Fruit fly (Drosophila melanogaster): ENCODE measurements around the gene CG44329.

Gene CG44329

DNA sequence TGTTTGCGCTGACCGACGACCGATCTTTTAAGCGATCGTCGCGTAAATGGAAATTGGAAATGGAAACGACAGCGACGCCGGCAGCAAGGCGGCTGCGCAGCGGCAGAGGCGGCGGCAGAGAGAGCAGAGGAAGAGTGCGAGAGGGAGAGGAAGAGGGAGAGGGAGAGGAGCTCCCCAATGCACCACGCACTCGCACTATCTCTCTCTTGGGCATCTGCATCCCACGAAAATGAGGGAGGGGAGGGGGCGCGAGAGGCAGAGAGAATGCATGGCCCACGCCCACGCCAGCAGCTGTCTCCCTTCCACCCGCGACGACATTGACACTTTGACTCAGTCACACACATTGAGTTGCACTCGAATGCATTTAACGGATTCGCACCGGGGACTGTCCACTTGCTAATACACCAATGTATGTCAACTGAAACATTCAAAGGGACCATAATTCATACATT lies 42.0 kb downstream of the CG44329 start, which contains the start of gene CG3097:
CG3097 (minus strand) TSS at position 51 of the 452 bp plus-strand sequence.
- no peak for TF ChIP-seq lola (GFP tag; optimal IDR thresholded peaks at IDR 0.05)

- peak; percentile 15 for TF ChIP-seq Vsx2 (GFP tag; optimal IDR thresholded peaks at IDR 0.05; ENCODE audit: partially characterized antibody)
- TF ChIP-seq CG9705 (GFP tag; optimal IDR thresholded peaks at IDR 0.05): no peak
- peak; percentile 12 for TF ChIP-seq psq (GFP tag; optimal IDR thresholded peaks at IDR 0.05)
- TF ChIP-seq Sp1 (GFP tag; optimal IDR thresholded peaks at IDR 0.05): peak; percentile 16
- no peak for TF ChIP-seq jim (GFP tag; optimal IDR thresholded peaks at IDR 0.05)
- no peak for TF ChIP-seq Hr83 (GFP tag; optimal IDR thresholded peaks at IDR 0.05; ENCODE audit: poor library complexity, severe bottlenecking)
These were observed 44.0 kb downstream of the CG44329 start for dm6 chrX:5768602-5769251.

- peak; percentile 63 for TF ChIP-seq N (GFP tag; optimal IDR thresholded peaks at IDR 0.05)
- no peak for TF ChIP-seq dmrt93B (GFP tag; optimal IDR thresholded peaks at IDR 0.05)
- peak; percentile 82 for TF ChIP-seq Myc (optimal IDR thresholded peaks at IDR 0.05)
- TF ChIP-seq dsf (GFP tag; optimal IDR thresholded peaks at IDR 0.05; ENCODE audit: borderline replicate concordance): no peak
- TF ChIP-seq tai (GFP tag; optimal IDR thresholded peaks at IDR 0.05): no peak
- no peak for TF ChIP-seq Dfd (GFP tag; optimal IDR thresholded peaks at IDR 0.05)
These were observed 46.0 kb downstream of the CG44329 start for dm6 chrX:5766732-5767131.

DNA sequence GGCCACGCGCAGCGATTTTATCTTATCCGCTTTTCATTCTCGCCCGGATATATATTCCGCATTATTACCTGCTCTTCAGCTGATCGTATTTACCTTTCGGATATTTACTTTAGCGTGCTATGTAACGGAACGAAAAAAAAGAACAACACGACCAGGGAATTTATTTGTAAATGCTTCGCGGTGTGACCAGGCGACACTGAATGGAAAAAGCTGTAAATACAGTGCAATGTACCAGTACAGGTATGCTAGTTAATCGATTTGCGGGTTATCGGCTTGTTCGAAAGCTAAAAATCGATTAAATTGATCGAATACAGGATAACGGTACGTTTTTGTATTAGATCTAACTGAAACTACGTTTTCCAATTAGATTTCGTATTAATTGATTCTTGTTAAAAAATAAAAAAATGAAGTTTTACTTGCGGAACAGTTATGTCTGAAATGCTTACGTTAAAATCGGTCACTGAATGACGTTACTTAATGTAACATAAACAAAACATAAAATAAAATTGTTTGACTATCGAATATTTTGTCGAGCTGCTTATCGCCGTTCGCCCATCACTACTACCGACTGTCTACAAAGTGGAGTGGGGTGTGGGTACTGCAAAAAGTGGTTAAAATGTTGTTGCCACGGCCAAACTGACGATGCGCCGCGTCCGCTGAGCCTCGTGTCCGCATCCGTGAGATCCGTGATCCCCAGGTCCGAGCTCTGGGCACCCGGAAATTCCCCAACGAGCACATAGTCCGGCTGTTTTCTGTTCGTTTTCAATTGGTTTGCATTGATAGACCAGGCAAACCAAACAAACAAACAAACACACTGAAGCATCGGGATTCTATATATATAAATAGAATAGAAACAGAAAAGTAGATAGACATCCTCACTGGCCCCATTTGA lies 48.5 kb downstream of the CG44329 start, which contains the start of the genes MAPk-Ak2 and CG42699:
MAPk-Ak2 (minus strand) TSS at position 203 of the 892 bp plus-strand sequence.
CG42699 (plus strand) TSS at position 553 of the 892 bp plus-strand sequence.
- TF ChIP-seq Dif (GFP tag; optimal IDR thresholded peaks at IDR 0.05; ENCODE audit: partially characterized antibody): no peak
- TF ChIP-seq CG32264 (GFP tag; optimal IDR thresholded peaks at IDR 0.05): peak; percentile 30
- peak; percentile 4 for TF ChIP-seq sv (GFP tag; optimal IDR thresholded peaks at IDR 0.05)
- TF ChIP-seq CG9705 (GFP tag; optimal IDR thresholded peaks at IDR 0.05): peak; percentile 63
- TF ChIP-seq woc (GFP tag; optimal IDR thresholded peaks at IDR 0.05): peak; percentile 4
- no peak for TF ChIP-seq brk (GFP tag; optimal IDR thresholded peaks at IDR 0.05)
- TF ChIP-seq Mio (GFP tag; optimal IDR thresholded peaks at IDR 0.05): no peak
- TF ChIP-seq Sp1 (GFP tag; optimal IDR thresholded peaks at IDR 0.05): peak; percentile 71
- peak; percentile 35 for TF ChIP-seq HLH106 (tag; optimal IDR thresholded peaks at IDR 0.05)
- peak; percentile 72 for TF ChIP-seq jim (GFP tag; optimal IDR thresholded peaks at IDR 0.05)
- TF ChIP-seq foxo (GFP tag; optimal IDR thresholded peaks at IDR 0.05): peak in 1 of 2 experiments; percentile 64
- TF ChIP-seq CrebA (GFP tag; optimal IDR thresholded peaks at IDR 0.05; ENCODE audit: borderline replicate concordance): no peak
- peak; percentile 96 for TF ChIP-seq Hr83 (GFP tag; optimal IDR thresholded peaks at IDR 0.05; ENCODE audit: poor library complexity, severe bottlenecking)
- peak; percentile 47 for TF ChIP-seq dmrt93B (GFP tag; optimal IDR thresholded peaks at IDR 0.05)
- TF ChIP-seq br (GFP tag; optimal IDR thresholded peaks at IDR 0.05): peak; percentile 85
- no peak for TF ChIP-seq Abd-B (GFP tag; optimal IDR thresholded peaks at IDR 0.05)
- TF ChIP-seq Jra (GFP tag; optimal IDR thresholded peaks at IDR 0.05): peak; percentile 88
- peak; percentile 52 for TF ChIP-seq dsf (GFP tag; optimal IDR thresholded peaks at IDR 0.05; ENCODE audit: borderline replicate concordance)
- no peak for TF ChIP-seq Dfd (GFP tag; optimal IDR thresholded peaks at IDR 0.05)
- TF ChIP-seq lola (GFP tag; optimal IDR thresholded peaks at IDR 0.05): no peak
- TF ChIP-seq Rel (GFP tag; optimal IDR thresholded peaks at IDR 0.05): no peak
- TF ChIP-seq Rel (tag; optimal IDR thresholded peaks at IDR 0.05): peak; percentile 76
- TF ChIP-seq rgr (GFP tag; optimal IDR thresholded peaks at IDR 0.05): peak; percentile 74
- TF ChIP-seq Hr78 (GFP tag; optimal IDR thresholded peaks at IDR 0.05): no peak
- TF ChIP-seq Hnf4 (GFP tag; optimal IDR thresholded peaks at IDR 0.05): peak; percentile 70
- TF ChIP-seq sage (GFP tag; optimal IDR thresholded peaks at IDR 0.05): no peak
- no peak for TF ChIP-seq Myc (optimal IDR thresholded peaks at IDR 0.05)
- peak; percentile 58 for TF ChIP-seq GATAd (GFP tag; optimal IDR thresholded peaks at IDR 0.05)
- no peak for TF ChIP-seq pan (optimal IDR thresholded peaks at IDR 0.05)
- TF ChIP-seq ey (GFP tag; optimal IDR thresholded peaks at IDR 0.05): peak; percentile 42
- TF ChIP-seq N (GFP tag; optimal IDR thresholded peaks at IDR 0.05): no peak
- peak; percentile 54 for TF ChIP-seq psq (GFP tag; optimal IDR thresholded peaks at IDR 0.05)
- TF ChIP-seq Vsx2 (GFP tag; optimal IDR thresholded peaks at IDR 0.05; ENCODE audit: partially characterized antibody): no peak
- peak; percentile 44 for TF ChIP-seq OdsH (GFP tag; optimal IDR thresholded peaks at IDR 0.05)
- TF ChIP-seq fru (GFP tag; optimal IDR thresholded peaks at IDR 0.05): peak; percentile 65
- no peak for TF ChIP-seq usp (GFP tag; optimal IDR thresholded peaks at IDR 0.05)
- no peak for TF ChIP-seq dl (GFP tag; optimal IDR thresholded peaks at IDR 0.05; ENCODE audit: insufficient read depth in 1 of 2, partially characterized antibody in 2 of 2)
- no peak for TF ChIP-seq tai (GFP tag; optimal IDR thresholded peaks at IDR 0.05)
- TF ChIP-seq h (GFP tag; optimal IDR thresholded peaks at IDR 0.05): peak; percentile 83

Measured in whole organism, wandering third instar larva.